Fruit fly (Drosophila melanogaster): ENCODE measurements around the gene ChLD3.

ChLD3 gene

DNA sequence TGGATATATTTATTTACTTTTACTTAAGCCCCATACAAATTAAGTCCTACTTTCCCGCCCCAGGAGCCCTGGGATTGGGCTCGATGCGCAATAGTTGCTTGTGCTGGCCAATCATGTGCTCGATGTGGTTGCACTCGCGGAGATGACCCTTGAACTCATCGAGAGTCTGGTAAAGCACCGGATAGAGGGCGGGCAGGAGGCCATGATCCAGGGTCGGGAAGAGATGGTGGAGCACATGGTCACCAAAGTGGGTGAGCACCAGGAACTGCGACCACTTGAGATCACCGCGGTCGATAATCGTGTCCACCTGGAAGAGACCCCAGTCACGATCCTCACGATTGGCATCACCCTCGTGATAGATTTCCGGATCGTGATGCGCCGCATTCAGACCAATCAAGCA lies 50.2 kb downstream of the ChLD3 start:
- TF ChIP-seq psq (optimal IDR thresholded peaks at IDR 0.05) (no peak), Sin3A (optimal IDR thresholded peaks at IDR 0.05) (no peak), insv (optimal IDR thresholded peaks at IDR 0.05) (no peak), ttk (optimal IDR thresholded peaks at IDR 0.05) (no peak), h (optimal IDR thresholded peaks at IDR 0.05) (no peak), Myc (optimal IDR thresholded peaks at IDR 0.05) (no peak)

DNA sequence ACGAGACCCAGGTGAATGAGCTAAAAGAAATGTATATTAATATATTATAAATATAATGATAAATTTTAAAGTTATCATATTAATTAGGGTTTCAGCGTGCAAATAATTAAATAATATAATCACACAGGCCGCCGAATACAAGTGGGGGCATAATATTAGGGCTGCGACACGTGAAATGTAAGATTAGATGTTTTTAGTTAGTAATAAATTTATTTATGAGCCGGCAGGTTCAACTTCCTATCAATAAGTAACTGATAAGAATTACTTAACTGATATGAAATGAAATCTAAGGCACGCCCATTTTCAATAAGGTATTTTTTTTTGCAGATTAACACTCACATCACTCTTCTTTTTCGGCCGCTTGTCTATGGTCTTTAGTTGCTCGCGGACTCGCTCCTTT lies 51.2 kb downstream of the ChLD3 start:
- TF ChIP-seq ttk (optimal IDR thresholded peaks at IDR 0.05): no peak
- TF ChIP-seq Sin3A (optimal IDR thresholded peaks at IDR 0.05): no peak
- no peak for TF ChIP-seq Myc (optimal IDR thresholded peaks at IDR 0.05)
- no peak for TF ChIP-seq h (optimal IDR thresholded peaks at IDR 0.05)
- TF ChIP-seq psq (optimal IDR thresholded peaks at IDR 0.05): no peak
- TF ChIP-seq insv (optimal IDR thresholded peaks at IDR 0.05): no peak

DNA sequence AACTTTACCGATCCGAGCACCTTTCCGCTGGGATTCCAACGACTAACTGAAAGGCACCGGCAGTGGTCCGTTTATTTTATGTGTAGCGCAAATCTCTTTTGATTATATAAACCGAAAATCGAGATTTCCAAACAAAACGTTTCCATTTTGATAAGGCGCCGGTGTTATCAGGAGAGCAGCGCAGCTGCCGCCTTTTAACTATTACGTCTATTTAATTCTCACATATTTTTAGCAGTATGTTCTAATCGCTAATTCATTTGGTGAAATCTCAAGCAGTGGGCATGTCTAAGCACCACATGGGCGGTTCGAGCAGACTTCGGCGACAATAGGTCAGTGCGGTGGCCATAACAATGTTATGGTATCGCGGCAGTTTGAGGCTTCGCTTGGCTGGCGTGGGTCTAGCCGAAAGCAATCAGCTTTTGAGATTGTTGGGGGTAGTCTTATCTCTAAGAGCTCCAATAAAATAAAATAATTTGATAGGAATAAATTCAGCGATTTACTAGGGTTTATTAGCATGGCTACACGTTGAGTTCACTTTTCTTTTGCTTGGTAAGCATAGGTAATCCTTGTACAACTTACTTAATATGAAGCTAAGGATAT lies 52.1 kb downstream of the ChLD3 start, which contains the start of gene Cyt-b5-r:
Gene Cyt-b5-r (minus strand): TSS at position 51 of the 600 bp plus-strand sequence.
- TF ChIP-seq Sin3A (optimal IDR thresholded peaks at IDR 0.05) (no peak), insv (optimal IDR thresholded peaks at IDR 0.05) (no peak), Myc (optimal IDR thresholded peaks at IDR 0.05) (no peak), psq (optimal IDR thresholded peaks at IDR 0.05) (no peak)

DNA sequence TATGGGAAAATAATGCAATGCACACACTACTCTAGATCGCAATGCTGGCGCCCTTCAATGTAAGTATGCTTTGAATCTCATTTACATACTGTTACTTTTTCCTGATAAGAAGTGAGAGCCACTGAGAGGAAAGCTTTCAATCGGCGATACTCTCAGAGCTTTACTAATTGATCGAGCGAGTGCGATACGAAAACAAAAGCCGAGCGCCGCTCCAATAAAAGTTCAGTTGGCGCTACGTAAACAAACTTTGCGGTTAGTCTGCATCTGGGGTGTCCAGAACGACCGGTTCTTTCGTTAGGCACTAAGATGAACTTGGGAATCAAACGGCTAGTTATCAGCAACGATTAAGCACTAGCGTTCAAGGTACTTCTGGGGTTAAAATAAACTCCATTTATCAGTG lies 52.7 kb downstream of the ChLD3 start, which contains the start of gene CG17928:
Gene CG17928 (plus strand): TSS at position 224 of the 400 bp plus-strand sequence.
- TF ChIP-seq ttk (optimal IDR thresholded peaks at IDR 0.05) (no peak), insv (optimal IDR thresholded peaks at IDR 0.05) (no peak), h (optimal IDR thresholded peaks at IDR 0.05) (no peak), Myc (optimal IDR thresholded peaks at IDR 0.05) (no peak), Sin3A (optimal IDR thresholded peaks at IDR 0.05) (no peak), psq (optimal IDR thresholded peaks at IDR 0.05) (no peak)
